Fruit fly (Drosophila melanogaster): ENCODE measurements around the gene Ype.

The Ype gene

DNA sequence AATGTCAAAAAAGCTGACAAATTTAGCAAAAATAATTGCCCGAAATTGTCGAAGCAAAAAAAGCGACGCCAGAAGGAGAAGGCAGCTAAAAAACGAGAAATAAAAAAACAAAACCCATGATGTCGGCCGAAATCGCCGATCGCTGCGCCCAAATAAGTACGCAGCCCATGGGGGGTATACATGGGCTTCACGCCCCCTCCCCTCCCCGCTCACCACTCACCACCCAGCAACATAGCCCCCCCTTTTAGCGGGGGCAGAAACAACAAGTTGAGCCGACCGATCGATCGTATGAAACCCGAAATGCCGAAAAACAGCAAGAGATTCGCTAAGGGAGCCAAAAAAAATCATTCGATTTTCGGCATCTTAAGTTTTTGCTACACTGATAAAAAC is 8.8 kb upstream of the Ype start:
- TF ChIP-seq CG17801 (GFP tag; optimal IDR thresholded peaks at IDR 0.05; ENCODE audit: partially characterized antibody): peak; percentile 78

dm6 chrX:13395020-13395419 is 7.8 kb upstream of the Ype start:
- no peak for TF ChIP-seq CG17801 (GFP tag; optimal IDR thresholded peaks at IDR 0.05; ENCODE audit: partially characterized antibody)

DNA sequence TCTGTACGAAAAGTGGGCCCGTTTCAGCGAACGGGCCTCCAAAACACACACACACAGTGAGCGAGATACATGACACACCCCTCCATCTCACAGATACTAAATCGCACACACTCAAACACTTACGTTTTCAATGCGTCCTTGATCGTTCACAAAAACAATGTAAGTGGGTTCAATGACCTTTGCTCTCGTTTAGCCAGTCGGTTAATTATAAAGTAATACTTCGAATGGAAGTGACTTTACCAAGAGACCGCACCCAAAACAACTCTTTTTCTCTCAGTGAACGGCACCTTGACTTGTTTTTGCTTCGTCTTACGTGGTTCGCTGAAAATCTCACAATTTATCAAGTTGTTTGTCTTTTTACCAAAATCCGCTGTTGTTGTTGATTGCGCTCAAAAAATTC is 7.1 kb upstream of the Ype start:
- TF ChIP-seq CG17801 (GFP tag; optimal IDR thresholded peaks at IDR 0.05; ENCODE audit: partially characterized antibody): no peak

dm6 chrX:13392764-13393163 is 5.5 kb upstream of the Ype start:
- TF ChIP-seq CG17801 (GFP tag; optimal IDR thresholded peaks at IDR 0.05; ENCODE audit: partially characterized antibody): no peak

- no peak for TF ChIP-seq CG17801 (GFP tag; optimal IDR thresholded peaks at IDR 0.05; ENCODE audit: partially characterized antibody)
Observed at dm6 chrX:13392041-13392353, 4.8 kb upstream of the Ype start.

DNA sequence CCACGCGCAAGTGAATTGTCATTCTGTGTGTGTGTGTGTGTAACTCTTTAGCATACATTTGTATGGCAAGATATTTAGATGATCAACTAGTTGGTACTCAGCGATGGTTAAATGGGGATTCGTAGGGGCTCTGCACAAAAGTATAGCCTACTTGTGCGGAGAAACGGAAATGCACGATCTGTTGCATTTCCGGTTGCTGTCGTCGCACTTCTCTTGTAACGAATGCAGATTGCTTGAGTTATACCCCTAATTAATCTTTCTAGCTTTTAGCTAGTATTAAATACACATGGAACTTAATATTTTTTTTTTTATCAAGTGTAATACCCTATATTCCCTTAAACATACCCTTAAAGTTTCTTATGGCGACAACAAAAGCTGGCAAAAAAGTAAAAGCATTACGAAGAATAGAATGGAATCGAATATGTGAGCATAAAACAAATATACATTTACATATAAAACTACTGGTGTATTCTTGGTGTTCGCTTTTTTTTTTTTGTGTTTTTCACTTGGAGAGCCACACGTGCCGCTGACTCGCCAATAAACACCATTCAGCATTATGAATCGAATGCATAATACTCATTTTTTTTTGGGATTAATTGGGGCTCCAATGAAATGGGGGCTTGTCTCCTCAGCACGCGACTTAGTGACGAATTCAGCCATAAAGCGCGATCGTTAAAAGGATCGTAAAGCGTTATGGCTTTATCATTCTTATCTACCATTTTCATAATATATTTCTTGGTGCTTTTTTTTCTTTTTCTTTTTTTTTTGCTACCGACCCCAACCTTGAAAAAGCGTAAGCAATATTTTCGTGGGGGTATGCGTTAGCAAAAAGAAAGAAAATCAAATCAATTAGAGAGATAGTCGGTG is 4.2 kb upstream of the Ype start:
- no peak for TF ChIP-seq CG17801 (GFP tag; optimal IDR thresholded peaks at IDR 0.05; ENCODE audit: partially characterized antibody)

DNA sequence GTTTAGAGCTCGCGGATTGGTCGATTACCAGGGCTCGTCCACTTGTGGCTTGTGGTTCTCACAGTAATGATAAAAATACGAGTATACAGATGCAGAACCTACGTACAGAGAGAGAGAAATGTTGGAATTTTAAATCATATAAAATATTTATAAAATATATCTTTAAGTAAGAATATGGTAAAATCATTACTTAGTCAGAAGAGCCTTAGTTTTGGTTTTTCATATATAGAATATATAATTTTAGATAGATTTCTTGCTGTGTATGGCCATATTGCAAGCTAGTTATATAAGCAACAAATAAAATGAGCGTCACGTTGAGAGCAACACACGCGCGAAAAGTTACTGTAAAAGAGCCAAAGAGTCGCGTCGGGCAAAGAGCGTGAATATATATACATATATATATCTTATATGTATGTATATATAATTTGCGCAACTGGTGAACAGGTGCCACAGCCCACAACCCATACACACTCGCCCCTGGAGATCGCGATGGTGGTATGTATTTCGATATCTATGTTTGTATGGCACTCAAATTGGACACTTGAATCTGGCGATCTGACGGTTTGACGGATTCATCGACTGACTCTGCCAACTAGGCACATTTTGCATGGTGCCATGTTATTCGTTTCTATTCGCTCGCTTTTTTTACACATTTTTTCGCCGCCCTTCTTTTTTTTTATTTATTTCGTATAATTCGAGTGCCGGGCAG is 3.4 kb upstream of the Ype start:
- TF ChIP-seq CG17801 (GFP tag; optimal IDR thresholded peaks at IDR 0.05; ENCODE audit: partially characterized antibody): peak; percentile 97

DNA sequence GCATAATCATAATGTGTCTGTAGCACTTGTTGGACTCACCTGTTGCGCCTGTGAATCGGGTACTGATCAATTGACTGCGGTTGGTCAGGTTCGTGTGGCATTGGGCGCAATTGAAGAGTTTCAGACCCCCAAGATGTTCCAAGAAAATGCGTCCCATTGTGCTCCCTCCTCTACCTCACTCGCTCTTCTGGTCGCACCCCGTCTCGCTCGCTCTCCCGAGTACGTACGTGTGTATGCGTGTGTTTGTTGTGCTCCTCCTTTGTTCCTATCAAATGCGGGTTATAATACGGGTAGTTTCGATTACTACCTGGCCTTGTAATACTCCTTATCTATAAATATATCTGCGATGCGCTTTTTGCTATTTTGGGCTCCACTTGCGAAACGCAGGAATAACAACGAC is 441 bp downstream of the Ype start:
- TF ChIP-seq CG17801 (GFP tag; optimal IDR thresholded peaks at IDR 0.05; ENCODE audit: partially characterized antibody): no peak

DNA sequence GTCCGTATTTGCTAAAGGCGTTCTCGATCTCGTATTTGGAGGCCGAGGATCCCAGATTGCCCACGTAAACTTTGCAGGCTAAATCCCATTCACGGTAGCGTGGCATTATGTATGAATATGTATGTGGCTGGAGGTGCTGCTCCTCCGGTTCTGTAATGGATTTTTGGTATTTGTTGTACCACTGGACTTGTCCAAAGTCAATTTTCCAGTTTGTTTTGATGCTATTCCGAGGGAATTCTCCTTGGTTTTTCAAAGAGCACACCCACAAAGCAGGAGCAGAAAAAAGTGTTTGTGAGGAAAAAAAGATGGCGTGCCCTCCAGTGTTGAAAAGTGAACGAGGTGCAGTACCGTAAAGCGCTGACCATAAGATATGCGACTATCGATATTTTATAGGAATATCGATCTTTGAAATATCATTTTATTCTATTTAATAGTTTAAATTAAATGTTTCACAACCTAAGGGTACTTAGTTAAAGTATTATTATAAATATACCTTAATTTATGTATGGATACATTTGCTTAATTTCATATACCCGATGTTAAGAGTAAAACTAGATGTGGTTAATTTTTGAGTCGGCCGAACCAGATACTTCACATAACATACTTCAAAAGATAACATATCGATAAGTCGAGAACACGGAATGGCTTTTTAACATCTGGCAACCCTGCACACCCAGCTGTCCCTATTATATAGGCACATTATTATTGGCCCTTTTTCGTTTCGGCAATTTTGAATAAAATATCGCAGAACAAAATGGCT is 2.5 kb downstream of the Ype start, which contains the start of the genes Rbp1-like and Tim9a:
Gene Rbp1-like (minus strand): TSS at position 295 of the 760 bp plus-strand sequence.
Gene Tim9a (plus strand): TSS at position 628 of the 760 bp plus-strand sequence.
- TF ChIP-seq CG17801 (GFP tag; optimal IDR thresholded peaks at IDR 0.05; ENCODE audit: partially characterized antibody): peak; percentile 52

DNA sequence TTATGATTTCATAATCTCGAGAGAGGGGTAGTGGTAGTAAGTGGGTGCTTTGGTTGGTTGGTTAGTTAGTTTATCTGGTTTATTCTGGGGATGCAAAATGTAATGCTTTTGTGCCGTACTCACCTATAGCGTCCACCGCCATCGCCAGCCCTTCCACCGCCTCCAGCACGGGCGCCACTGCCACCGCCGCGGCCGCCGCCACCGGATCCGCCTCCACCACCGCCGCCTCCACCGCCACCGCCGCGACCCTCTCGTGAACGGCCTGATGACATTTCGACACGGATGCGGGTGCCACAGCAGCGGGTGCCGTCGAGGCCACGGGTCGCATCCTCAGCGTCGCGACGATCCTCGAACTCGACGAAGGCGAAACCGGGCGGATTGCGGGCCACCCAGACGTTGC is 3.0 kb downstream of the Ype start:
- no peak for TF ChIP-seq CG17801 (GFP tag; optimal IDR thresholded peaks at IDR 0.05; ENCODE audit: partially characterized antibody)

- TF ChIP-seq CG17801 (GFP tag; optimal IDR thresholded peaks at IDR 0.05; ENCODE audit: partially characterized antibody): peak; percentile 26
Observed at dm6 chrX:13383770-13384169, 3.4 kb downstream of the Ype start.

DNA sequence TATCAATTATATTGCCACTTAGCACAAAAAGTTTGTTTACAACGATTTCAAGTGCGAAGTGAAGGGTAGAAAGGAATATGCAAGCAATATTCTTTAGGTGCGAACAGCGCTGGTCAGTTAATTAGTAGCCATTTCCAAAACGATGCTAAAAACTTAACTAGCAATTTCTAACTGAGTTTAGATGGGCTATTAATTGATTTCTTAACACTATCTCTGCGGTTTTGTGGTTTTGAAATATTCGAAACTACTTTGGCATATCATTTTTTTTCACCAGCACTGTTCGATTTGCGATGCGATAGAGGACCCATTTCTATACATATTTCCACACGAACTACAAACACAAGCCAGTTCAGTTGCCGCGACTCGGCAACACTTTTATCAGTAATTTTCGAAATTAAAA is 10.7 kb downstream of the Ype start:
- peak; percentile 73 for TF ChIP-seq CG17801 (GFP tag; optimal IDR thresholded peaks at IDR 0.05; ENCODE audit: partially characterized antibody)

- no peak for TF ChIP-seq CG17801 (GFP tag; optimal IDR thresholded peaks at IDR 0.05; ENCODE audit: partially characterized antibody)
Observed at dm6 chrX:13375489-13375997, 11.7 kb downstream of the Ype start.

dm6 chrX:13374979-13375378 is 12.2 kb downstream of the Ype start:
- TF ChIP-seq CG17801 (GFP tag; optimal IDR thresholded peaks at IDR 0.05; ENCODE audit: partially characterized antibody): no peak

dm6 chrX:13374154-13374536 is 13.1 kb downstream of the Ype start:
- no peak for TF ChIP-seq CG17801 (GFP tag; optimal IDR thresholded peaks at IDR 0.05; ENCODE audit: partially characterized antibody)
